Fruit fly (Drosophila melanogaster) whole organism, pupa: Measurements from ENCODE around the gene ago.

Source experiments
- CG10348 ChIP-seq: fragments of 200-800 bp; sonication (Bioruptor generic); IDR thresholded peaks from 2 replicates; pipeline ENCODE4 v1.3.6; 2022; ENCODE audit warnings: missing biosample characterization, missing genetic modification characterization
- CG13204 ChIP-seq: fragments of 200-800 bp; sonication (Bioruptor generic); optimal IDR thresholded peaks from 2 replicates; lab custom pipeline; 2018; ENCODE audit warnings: missing biosample characterization, mild to moderate bottlenecking, missing genetic modification characterization, moderate library complexity
- CG8159 ChIP-seq: fragments of 200-800 bp; sonication (Bioruptor generic); optimal IDR thresholded peaks from 3 replicates; lab custom pipeline; 2018; ENCODE audit warnings: missing biosample characterization, mild to moderate bottlenecking, missing genetic modification characterization, moderate library complexity
- Ets98B ChIP-seq: fragments of 200-800 bp; sonication (Bioruptor generic); IDR thresholded peaks from 2 replicates; pipeline ENCODE4 v1.3.6; 2022; ENCODE audit warnings: missing biosample characterization, missing genetic modification characterization
- fd96Ca ChIP-seq: fragments of 200-800 bp; sonication (Bioruptor generic); IDR thresholded peaks from 3 replicates; pipeline ENCODE4 v1.3.6; 2022; ENCODE audit warnings: missing biosample characterization, missing genetic modification characterization

- TF ChIP-seq Ets98B (GFP tag; lab: Robert Waterston, UW) (no peak), fd96Ca (GFP tag; lab: Robert Waterston, UW) (peak; percentile 29; the same call in 1 of the 3 replicates), CG8159 (tag; lab: Kevin White, UChicago) (no peak), CG10348 (GFP tag; lab: Robert Waterston, UW) (no peak), CG13204 (GFP tag; lab: Kevin White, UChicago) (no peak)
These were observed 1.1 kb downstream of the ago start for dm6 chr3L:4252862-4253610.
